Fruit fly (Drosophila melanogaster) whole organism, embryonic: ENCODE measurements around the gene cher.

ENCODE experiments used
- Ada2b ChIP-seq: fragments of 200-800 bp; sonication (Bioruptor generic); IDR thresholded peaks from 2 replicates; pipeline ENCODE4 v1.3.6; 2022; ENCODE audit warnings: missing biosample characterization, missing genetic modification characterization
- Bdp1 ChIP-seq: fragments of 200-800 bp; sonication (Bioruptor generic); optimal IDR thresholded peaks from 3 replicates; lab custom pipeline; 2016; ENCODE audit warnings: missing biosample characterization, missing genetic modification characterization
- Bgb ChIP-seq: fragments of 200-800 bp; sonication (Bioruptor generic); IDR thresholded peaks from 2 replicates; pipeline ENCODE4 v1.3.6; 2022; ENCODE audit warnings: missing biosample characterization, missing genetic modification characterization; ENCODE audit not compliant: partially characterized antibody
- CG10274 ChIP-seq: fragments of 200-800 bp; sonication (Bioruptor generic); optimal IDR thresholded peaks from 3 replicates; lab custom pipeline; 2017; ENCODE audit warnings: missing biosample characterization, mild to moderate bottlenecking, missing genetic modification characterization
- CG10543 ChIP-seq: fragments of 200-800 bp; sonication (Bioruptor generic); optimal IDR thresholded peaks from 3 replicates; lab custom pipeline; 2017; ENCODE audit warnings: missing biosample characterization, mild to moderate bottlenecking, missing genetic modification characterization, moderate library complexity
- CG11085 ChIP-seq: fragments of 200-800 bp; sonication (Bioruptor generic); IDR thresholded peaks from 2 replicates; pipeline ENCODE4 v1.3.6; 2022; ENCODE audit warnings: missing biosample characterization, missing genetic modification characterization
- CG12391 ChIP-seq: fragments of 200-800 bp; sonication (Bioruptor generic); optimal IDR thresholded peaks from 3 replicates; lab custom pipeline; 2018; ENCODE audit warnings: missing biosample characterization, mild to moderate bottlenecking, missing genetic modification characterization, moderate library complexity
- CG1529 ChIP-seq: fragments of 200-800 bp; sonication (Bioruptor generic); optimal IDR thresholded peaks from 3 replicates; lab custom pipeline; 2018; ENCODE audit warnings: missing biosample characterization, missing genetic modification characterization
- CG16863 ChIP-seq: fragments of 200-800 bp; sonication (Bioruptor generic); optimal IDR thresholded peaks from 3 replicates; lab custom pipeline; 2016; ENCODE audit warnings: missing biosample characterization, missing genetic modification characterization
- CG18764 ChIP-seq: fragments of 200-800 bp; sonication (Bioruptor generic); optimal IDR thresholded peaks from 3 replicates; lab custom pipeline; 2016; ENCODE audit warnings: missing biosample characterization, missing genetic modification characterization
- CG31224 ChIP-seq: fragments of 200-800 bp; sonication (Bioruptor generic); IDR thresholded peaks from 2 replicates; pipeline ENCODE4 v1.3.6; 2022; ENCODE audit warnings: missing biosample characterization, missing genetic modification characterization
- CG31388 ChIP-seq: fragments of 200-800 bp; sonication (Bioruptor generic); optimal IDR thresholded peaks from 2 replicates; lab custom pipeline; 2016; ENCODE audit warnings: missing biosample characterization, missing genetic modification characterization
- CG34224 ChIP-seq: fragments of 200-800 bp; sonication (Bioruptor generic); IDR thresholded peaks from 3 replicates; pipeline ENCODE4 v1.3.6; 2022; ENCODE audit warnings: missing biosample characterization, missing genetic modification characterization; ENCODE audit not compliant: partially characterized antibody
- CG4360 ChIP-seq: fragments of 200-800 bp; sonication (Bioruptor generic); IDR thresholded peaks from 2 replicates; pipeline ENCODE4 v1.3.6; 2022; ENCODE audit warnings: missing biosample characterization, missing genetic modification characterization
- CG6791 ChIP-seq: fragments of 200-800 bp; sonication (Bioruptor generic); IDR thresholded peaks from 3 replicates; pipeline ENCODE4 v1.3.6; 2022; ENCODE audit warnings: missing biosample characterization, missing genetic modification characterization; ENCODE audit not compliant: partially characterized antibody
- CG6813 ChIP-seq: fragments of 200-800 bp; sonication (Bioruptor generic); optimal IDR thresholded peaks from 2 replicates; lab custom pipeline; 2017; ENCODE audit warnings: missing biosample characterization, missing genetic modification characterization, mild to moderate bottlenecking, moderate library complexity, missing genetic modification reagents
- CG7271 ChIP-seq: fragments of 200-800 bp; sonication (Bioruptor generic); optimal IDR thresholded peaks from 2 replicates; lab custom pipeline; 2018; ENCODE audit warnings: missing biosample characterization, mild to moderate bottlenecking, missing genetic modification characterization, moderate library complexity
- CG9215 ChIP-seq: fragments of 200-800 bp; sonication (Bioruptor generic); IDR thresholded peaks from 2 replicates; pipeline ENCODE4 v1.3.6; 2022; ENCODE audit warnings: missing biosample characterization, missing genetic modification characterization
- Chrac-16 ChIP-seq: fragments of 200-800 bp; sonication (Bioruptor generic); optimal IDR thresholded peaks from 3 replicates; lab custom pipeline; 2016; ENCODE audit warnings: missing biosample characterization, missing genetic modification characterization
- Dad ChIP-seq: fragments of 200-800 bp; sonication (Bioruptor generic); optimal IDR thresholded peaks from 3 replicates; lab custom pipeline; 2016; ENCODE audit warnings: missing biosample characterization, missing genetic modification characterization
- Dp ChIP-seq: fragments of 200-800 bp; sonication (Bioruptor generic); optimal IDR thresholded peaks from 2 replicates; lab custom pipeline; 2018; ENCODE audit warnings: missing biosample characterization, mild to moderate bottlenecking, missing genetic modification characterization, moderate library complexity
- Hr78 ChIP-seq, 2 experiments: fragments of 200-800 bp in 1 of 2; fragments of >200 bp in 1 of 2; sonication (Bioruptor generic) in 1 of 2; optimal IDR thresholded peaks; 2 replicates each; lab custom pipeline; 2017 to 2019; ENCODE audit warnings: missing biosample characterization in 2 of 2, missing genetic modification characterization in 2 of 2, mild to moderate bottlenecking in 1 of 2, moderate library complexity in 1 of 2
- MBD-R2 ChIP-seq: fragments of 200-800 bp; sonication (Bioruptor generic); IDR thresholded peaks from 2 replicates; pipeline ENCODE4 v1.3.6; 2022; ENCODE audit warnings: missing biosample characterization, missing genetic modification characterization
- NFAT ChIP-seq: fragments of 200-800 bp; sonication (Bioruptor generic); IDR thresholded peaks from 2 replicates; pipeline ENCODE4 v1.3.6; 2022; ENCODE audit warnings: missing biosample characterization, missing genetic modification characterization
- ab ChIP-seq: fragments of 200-800 bp; sonication (Bioruptor generic); optimal IDR thresholded peaks from 2 replicates; lab custom pipeline; 2016; ENCODE audit warnings: missing biosample characterization, missing genetic modification characterization
- cas ChIP-seq: fragments of 200-800 bp; sonication (Bioruptor generic); IDR thresholded peaks from 2 replicates; pipeline ENCODE4 v1.3.6; 2022; ENCODE audit warnings: missing biosample characterization, missing genetic modification characterization
- chif ChIP-seq, 2 experiments: fragments of 200-800 bp; sonication (Bioruptor generic); optimal IDR thresholded peaks; 3 replicates each; lab custom pipeline; 2016; ENCODE audit warnings: missing biosample characterization in 2 of 2, missing genetic modification characterization in 2 of 2
- dan ChIP-seq: fragments of 200-800 bp; sonication (Bioruptor generic); IDR thresholded peaks from 2 replicates; pipeline ENCODE4 v1.3.6; 2022; ENCODE audit warnings: missing biosample characterization, missing genetic modification characterization
- disco-r ChIP-seq: fragments of 200-800 bp; sonication (Bioruptor generic); optimal IDR thresholded peaks from 2 replicates; lab custom pipeline; 2016; ENCODE audit warnings: missing biosample characterization, missing genetic modification characterization
- ems ChIP-seq: fragments of 200-800 bp; sonication (Bioruptor generic); optimal IDR thresholded peaks from 3 replicates; lab custom pipeline; 2016; ENCODE audit warnings: missing biosample characterization, missing genetic modification characterization
- esg ChIP-seq: fragments of 200-800 bp; sonication (Bioruptor generic); conservative IDR thresholded peaks from 2 replicates; pipeline ENCODE4 v1.3.6; 2022; ENCODE audit warnings: missing biosample characterization, missing genetic modification characterization
- ewg ChIP-seq: fragments of 200-800 bp; sonication (Bioruptor generic); optimal IDR thresholded peaks from 3 replicates; lab custom pipeline; 2017; ENCODE audit warnings: mild to moderate bottlenecking, missing biosample characterization, missing genetic modification reagents, missing genetic modification characterization
- fd3F ChIP-seq: fragments of 200-800 bp; sonication (Bioruptor generic); optimal IDR thresholded peaks from 2 replicates; lab custom pipeline; 2018; ENCODE audit warnings: missing biosample characterization, mild to moderate bottlenecking, missing genetic modification characterization, moderate library complexity
- gfzf ChIP-seq: fragments of 200-800 bp; sonication (Bioruptor generic); optimal IDR thresholded peaks from 2 replicates; lab custom pipeline; 2016; ENCODE audit warnings: missing biosample characterization, mild to moderate bottlenecking, missing genetic modification characterization, moderate library complexity
- grn ChIP-seq: fragments of 200-800 bp; sonication (Bioruptor generic); optimal IDR thresholded peaks from 3 replicates; lab custom pipeline; 2017; ENCODE audit warnings: missing biosample characterization, missing genetic modification characterization
- gsb-n ChIP-seq: fragments of 200-800 bp; sonication (Bioruptor generic); optimal IDR thresholded peaks from 3 replicates; lab custom pipeline; 2018; ENCODE audit warnings: missing biosample characterization, mild to moderate bottlenecking, missing genetic modification characterization
- hbn ChIP-seq: fragments of 200-800 bp; sonication (Bioruptor generic); IDR thresholded peaks from 2 replicates; pipeline ENCODE4 v1.3.6; 2022; ENCODE audit warnings: missing biosample characterization, missing genetic modification characterization; ENCODE audit not compliant: partially characterized antibody
- jigr1 ChIP-seq: fragments of 200-800 bp; sonication (Bioruptor generic); IDR thresholded peaks from 3 replicates; pipeline ENCODE4 v1.3.6; 2022; ENCODE audit warnings: missing biosample characterization, missing genetic modification characterization
- knrl ChIP-seq: fragments of 200-800 bp; sonication (Bioruptor generic); IDR thresholded peaks from 3 replicates; pipeline ENCODE4 v1.3.6; 2022; ENCODE audit warnings: missing biosample characterization, missing genetic modification characterization; ENCODE audit not compliant: partially characterized antibody
- luna ChIP-seq: fragments of 200-800 bp; sonication (Bioruptor generic); optimal IDR thresholded peaks from 2 replicates; lab custom pipeline; 2016; ENCODE audit warnings: missing biosample characterization, missing genetic modification characterization
- oc ChIP-seq: fragments of 200-800 bp; sonication (Bioruptor generic); optimal IDR thresholded peaks from 2 replicates; lab custom pipeline; 2018; ENCODE audit warnings: missing biosample characterization, mild to moderate bottlenecking, missing genetic modification characterization, moderate library complexity
- sd ChIP-seq: fragments of 200-800 bp; sonication (Bioruptor generic); optimal IDR thresholded peaks from 3 replicates; lab custom pipeline; 2018; ENCODE audit warnings: missing biosample characterization, mild to moderate bottlenecking, missing genetic modification characterization, moderate library complexity
- sisA ChIP-seq: fragments of 200-800 bp; sonication (Bioruptor generic); IDR thresholded peaks from 2 replicates; pipeline ENCODE4 v1.3.6; 2022; ENCODE audit warnings: missing biosample characterization, missing genetic modification characterization
- tin ChIP-seq: fragments of 200-800 bp; sonication (Bioruptor generic); optimal IDR thresholded peaks from 3 replicates; lab custom pipeline; 2016; ENCODE audit warnings: missing biosample characterization, missing genetic modification characterization
- tio ChIP-seq: fragments of 200-800 bp; sonication (Bioruptor generic); optimal IDR thresholded peaks from 2 replicates; lab custom pipeline; 2017; ENCODE audit warnings: missing biosample characterization, missing genetic modification characterization, inconsistent platforms
- tna ChIP-seq: fragments of 200-800 bp; sonication (Bioruptor generic); IDR thresholded peaks from 2 replicates; pipeline ENCODE4 v1.3.6; 2022; ENCODE audit warnings: missing biosample characterization, missing genetic modification characterization; ENCODE audit not compliant: partially characterized antibody
- trem ChIP-seq: fragments of 200-800 bp; optimal IDR thresholded peaks from 3 replicates; lab custom pipeline; 2019; ENCODE audit warnings: missing biosample characterization, mild to moderate bottlenecking, missing genetic modification characterization, moderate library complexity
- trh ChIP-seq: fragments of 200-800 bp; sonication (Bioruptor generic); optimal IDR thresholded peaks from 2 replicates; lab custom pipeline; 2016; ENCODE audit warnings: missing biosample characterization, missing genetic modification characterization
- twi ChIP-seq: fragments of 200-800 bp; optimal IDR thresholded peaks from 2 replicates; lab custom pipeline; 2019; ENCODE audit warnings: missing biosample characterization, mild to moderate bottlenecking, missing genetic modification characterization, moderate library complexity
- vfl ChIP-seq: fragments of 200-800 bp; sonication (Bioruptor generic); optimal IDR thresholded peaks from 2 replicates; lab custom pipeline; 2016; ENCODE audit warnings: missing biosample characterization, missing genetic modification characterization
- wdn ChIP-seq: fragments of 200-800 bp; sonication (Bioruptor generic); IDR thresholded peaks from 2 replicates; pipeline ENCODE4 v1.3.6; 2022; ENCODE audit warnings: missing biosample characterization, missing genetic modification characterization

Gene cher

DNA sequence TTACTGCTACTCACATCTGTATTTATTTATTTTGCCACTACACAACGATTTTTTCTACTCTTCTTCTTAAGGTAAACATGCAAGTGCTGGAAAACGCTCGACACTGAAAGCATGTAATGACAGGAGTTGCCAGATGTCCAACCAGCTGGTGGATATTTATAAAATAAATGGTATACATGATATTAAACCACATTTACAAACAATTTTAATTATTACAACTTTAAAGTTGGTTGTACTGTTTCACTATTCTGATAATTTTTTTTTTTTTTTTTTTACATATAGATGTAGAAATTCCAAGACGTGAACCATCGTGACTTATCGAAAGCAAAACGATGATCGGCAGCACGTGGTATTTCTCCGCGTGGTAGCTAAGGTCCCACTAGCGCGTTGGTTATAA is 45.3 kb downstream of the cher start, which contains the start of the genes Keap1 and kuk (continued):
- TF ChIP-seq CG6791 (GFP tag; lab: Robert Waterston, UW) (peak; percentile 75), gfzf (GFP tag; lab: Kevin White, UChicago) (peak; percentile 94), tna (GFP tag; lab: Robert Waterston, UW) (peak; percentile 61), CG4360 (GFP tag; lab: Robert Waterston, UW) (no peak), CG16863 (peak; percentile 23), MBD-R2 (GFP tag; lab: Robert Waterston, UW) (peak; percentile 42), CG1529 (GFP tag; lab: Kevin White, UChicago) (no peak), hbn (GFP tag; lab: Robert Waterston, UW) (peak; percentile 83), CG9215 (GFP tag; lab: Robert Waterston, UW) (peak; percentile 43), Hr78 (GFP tag; optimal IDR thresholded peaks at IDR 0.05; lab: Kevin White, UChicago) (no peak), Bdp1 (peak; percentile 60), sisA (GFP tag; lab: Robert Waterston, UW) (peak; percentile 56), CG6813 (GFP tag; lab: Kevin White, UChicago) (no peak), fd3F (GFP tag; lab: Kevin White, UChicago) (peak; percentile 37), tio (GFP tag; lab: Kevin White, UChicago) (peak; percentile 64), trem (peak; percentile 86), cas (peak; percentile 40; the same call in 1 of the 2 replicates), Ada2b (GFP tag; lab: Robert Waterston, UW) (peak; percentile 37; the same call in 1 of the 2 replicates), Bgb (GFP tag; lab: Robert Waterston, UW) (peak; percentile 88), ab (GFP tag; lab: Kevin White, UChicago) (no peak), luna (peak; percentile 35), knrl (GFP tag; lab: Robert Waterston, UW) (peak; percentile 93), ewg (peak; percentile 58), CG31224 (GFP tag; lab: Robert Waterston, UW) (0 out of 2 replicates have a peak, but pooled peaks have one; percentile 32), CG11085 (GFP tag; lab: Robert Waterston, UW) (peak; percentile 53), jigr1 (no peak), grn (no peak), Dad (peak; percentile 43), CG12391 (peak; percentile 79), disco-r (GFP tag; lab: Kevin White, UChicago) (no peak), wdn (GFP tag; lab: Robert Waterston, UW) (no peak), vfl (GFP tag; lab: Kevin White, UChicago) (peak; percentile 24), CG10543 (GFP tag; lab: Kevin White, UChicago) (peak; percentile 37), NFAT (GFP tag; lab: Robert Waterston, UW) (peak; percentile 50; the same call in 1 of the 2 replicates), CG31388 (GFP tag; lab: Kevin White, UChicago) (no peak), Chrac-16 (GFP tag; lab: Kevin White, UChicago) (peak; percentile 55), ems (GFP tag; lab: Kevin White, UChicago) (peak; percentile 47), oc (tag; lab: Kevin White, UChicago) (peak; percentile 38), Dp (GFP tag; lab: Kevin White, UChicago) (peak; percentile 71), chif (GFP tag; optimal IDR thresholded peaks at IDR 0.05; lab: Kevin White, UChicago) (peak; percentile 44 to 65), CG10274 (GFP tag; lab: Kevin White, UChicago) (no peak), sd (peak; percentile 43), CG7271 (peak; percentile 17), esg (no peak), tin (GFP tag; lab: Kevin White, UChicago) (peak; percentile 26), CG18764 (GFP tag; lab: Kevin White, UChicago) (peak; percentile 44), dan (no peak), gsb-n (tag; lab: Kevin White, UChicago) (peak; percentile 56), twi (no peak), trh (GFP tag; lab: Kevin White, UChicago) (peak; percentile 30), CG34224 (peak; percentile 53)
